Worm (Caenorhabditis elegans) whole organism, L4/young adult: ENCODE results near the gene plk-3.

Source experiments
- W03F9.2 ChIP-seq: fragments of 150-350 bp; optimal IDR thresholded peaks from 2 replicates; lab custom pipeline; 2014; ENCODE audit warnings: missing biosample characterization, missing genetic modification characterization
- him-1 ChIP-seq: sonication (generic microtip); optimal IDR thresholded peaks from 2 replicates; lab custom pipeline; 2016; ENCODE audit warnings: missing genotype, missing genetic modification reagents, missing genetic modification characterization, missing compliant biosample characterization

DNA sequence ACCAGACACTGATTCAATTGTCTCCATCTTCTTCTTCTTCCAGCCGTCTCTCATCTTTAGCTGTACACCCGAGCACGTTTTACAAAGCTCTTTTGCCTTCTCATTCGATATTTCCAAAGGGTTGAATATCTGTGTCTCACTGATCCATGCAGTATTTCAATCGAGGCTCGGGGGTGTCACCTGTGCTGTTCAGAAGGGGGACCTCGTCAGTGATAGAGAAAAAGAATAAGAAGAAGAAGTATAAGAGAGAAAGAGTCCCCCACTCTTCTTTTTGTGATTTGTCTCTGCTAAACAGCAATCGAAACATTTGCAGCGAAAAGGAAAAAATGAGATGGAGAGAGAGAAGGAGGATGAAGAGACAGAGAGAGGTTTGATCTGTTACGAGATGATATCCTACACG lies 47.0 kb downstream of the plk-3 start:
- TF ChIP-seq him-1: no peak
- TF ChIP-seq W03F9.2 (tag; lab: Kevin White, UChicago): no peak
